Worm (Caenorhabditis elegans) whole organism, mixed stage, embryonic: ENCODE results near the gene arle-14.

Experiments
- M03D4.4 ChIP-seq: sonication (generic microtip); optimal IDR thresholded peaks from 2 replicates; lab custom pipeline; 2017; ENCODE audit warnings: mild to moderate bottlenecking, missing genetic modification characterization, missing compliant biosample characterization
- bed-3 ChIP-seq: fragments of 200-800 bp; sonication (Bioruptor generic); optimal IDR thresholded peaks from 3 replicates; lab custom pipeline; 2018; ENCODE audit warnings: mild to moderate bottlenecking, missing genetic modification characterization, moderate library complexity, missing compliant biosample characterization
- blmp-1 ChIP-seq: fragments of 150-350 bp; optimal IDR thresholded peaks from 2 replicates; lab custom pipeline; 2014; ENCODE audit warnings: missing biosample characterization, missing genetic modification characterization
- ceh-39 ChIP-seq: fragments of 150-350 bp; optimal IDR thresholded peaks from 2 replicates; lab custom pipeline; 2014; ENCODE audit warnings: missing biosample characterization, missing genetic modification characterization
- ceh-43 ChIP-seq: fragments of 200-800 bp; sonication (Bioruptor generic); optimal IDR thresholded peaks from 2 replicates; lab custom pipeline; 2018; ENCODE audit warnings: mild to moderate bottlenecking, missing genetic modification characterization, moderate library complexity, missing compliant biosample characterization
- ceh-83 ChIP-seq: fragments of 200-800 bp; sonication (Bioruptor generic); optimal IDR thresholded peaks from 2 replicates; lab custom pipeline; 2018; ENCODE audit warnings: mild to moderate bottlenecking, missing genetic modification characterization, missing compliant biosample characterization
- ces-1 ChIP-seq: fragments of 150-350 bp; optimal IDR thresholded peaks from 2 replicates; lab custom pipeline; 2014; ENCODE audit warnings: missing biosample characterization, missing genetic modification reagents, missing genetic modification characterization
- cnd-1 ChIP-seq: fragments of 200-800 bp; sonication (Bioruptor generic); optimal IDR thresholded peaks from 2 replicates; lab custom pipeline; 2018; ENCODE audit warnings: mild to moderate bottlenecking, missing genetic modification characterization, missing compliant biosample characterization
- drap-1 ChIP-seq: fragments of 200-800 bp; sonication (Bioruptor generic); optimal IDR thresholded peaks from 3 replicates; lab custom pipeline; 2018; ENCODE audit warnings: mild to moderate bottlenecking, missing genetic modification characterization, missing compliant biosample characterization
- elt-3 ChIP-seq: fragments of 150-350 bp; optimal IDR thresholded peaks from 2 replicates; lab custom pipeline; 2014; ENCODE audit warnings: missing biosample characterization, missing genetic modification characterization
- flh-1 ChIP-seq: fragments of 200-800 bp; sonication (Bioruptor generic); optimal IDR thresholded peaks from 2 replicates; lab custom pipeline; 2018; ENCODE audit warnings: mild to moderate bottlenecking, missing genetic modification characterization, moderate library complexity, missing compliant biosample characterization
- ham-2 ChIP-seq: fragments of 200-800 bp; sonication (Bioruptor generic); optimal IDR thresholded peaks from 2 replicates; lab custom pipeline; 2018; ENCODE audit warnings: mild to moderate bottlenecking, missing genetic modification characterization, missing compliant biosample characterization
- hlh-1 ChIP-seq: fragments of 150-350 bp; optimal IDR thresholded peaks from 2 replicates; lab custom pipeline; 2014; ENCODE audit warnings: missing biosample characterization, missing genetic modification reagents, missing genetic modification characterization
- lin-13 ChIP-seq: fragments of 150-350 bp; optimal IDR thresholded peaks from 2 replicates; lab custom pipeline; 2014; ENCODE audit warnings: missing biosample characterization, missing genetic modification characterization
- lin-32 ChIP-seq: fragments of 200-800 bp; sonication (Bioruptor generic); optimal IDR thresholded peaks from 2 replicates; lab custom pipeline; 2018; ENCODE audit warnings: mild to moderate bottlenecking, missing genetic modification characterization, missing compliant biosample characterization
- lsy-2 ChIP-seq: fragments of 150-350 bp; optimal IDR thresholded peaks from 2 replicates; lab custom pipeline; 2014; ENCODE audit warnings: missing biosample characterization, missing genetic modification characterization
- mab-5 ChIP-seq: fragments of 150-350 bp; optimal IDR thresholded peaks from 2 replicates; lab custom pipeline; 2014; ENCODE audit warnings: missing biosample characterization, missing genetic modification characterization
- mep-1 ChIP-seq: fragments of 150-350 bp; optimal IDR thresholded peaks from 2 replicates; lab custom pipeline; 2017; ENCODE audit warnings: missing biosample characterization, missing genetic modification reagents, missing genetic modification characterization, inconsistent platforms
- mls-2 ChIP-seq: sonication (generic microtip); optimal IDR thresholded peaks from 2 replicates; lab custom pipeline; 2016; ENCODE audit warnings: mild to moderate bottlenecking, missing genetic modification characterization, moderate library complexity, missing compliant biosample characterization
- nhr-12 ChIP-seq: fragments of 150-350 bp; optimal IDR thresholded peaks from 2 replicates; lab custom pipeline; 2014; ENCODE audit warnings: missing biosample characterization, missing genetic modification characterization
- nhr-2 ChIP-seq: fragments of 150-350 bp; optimal IDR thresholded peaks from 2 replicates; lab custom pipeline; 2014; ENCODE audit warnings: missing biosample characterization, missing genetic modification characterization
- nhr-237 ChIP-seq: fragments of 150-350 bp; optimal IDR thresholded peaks from 2 replicates; lab custom pipeline; 2014; ENCODE audit warnings: missing biosample characterization, missing genetic modification characterization
- nhr-76 ChIP-seq: sonication (generic microtip); optimal IDR thresholded peaks from 2 replicates; lab custom pipeline; 2017; ENCODE audit warnings: missing biosample characterization, missing genetic modification characterization
- pha-4 ChIP-seq: fragments of 150-350 bp; optimal IDR thresholded peaks from 2 replicates; lab custom pipeline; 2018; ENCODE audit warnings: missing biosample characterization, missing genetic modification reagents, missing genetic modification characterization
- sem-2 ChIP-seq: fragments of 200-800 bp; sonication (Bioruptor generic); optimal IDR thresholded peaks from 2 replicates; lab custom pipeline; 2018; ENCODE audit warnings: mild to moderate bottlenecking, missing genetic modification characterization, missing compliant biosample characterization
- snpc-4 ChIP-seq: fragments of 150-350 bp; optimal IDR thresholded peaks from 2 replicates; lab custom pipeline; 2014; ENCODE audit warnings: missing biosample characterization, missing genetic modification characterization
- tbx-8 ChIP-seq: fragments of 200-800 bp; sonication (Bioruptor generic); optimal IDR thresholded peaks from 2 replicates; lab custom pipeline; 2018; ENCODE audit warnings: mild to moderate bottlenecking, missing genetic modification characterization, moderate library complexity, missing compliant biosample characterization
- unc-120 ChIP-seq: sonication (generic microtip); optimal IDR thresholded peaks from 2 replicates; lab custom pipeline; 2017; ENCODE audit warnings: missing genetic modification characterization, missing compliant biosample characterization; ENCODE audit not compliant: poor library complexity, severe bottlenecking
- unc-39 ChIP-seq: fragments of 150-350 bp; optimal IDR thresholded peaks from 2 replicates; lab custom pipeline; 2014; ENCODE audit warnings: missing biosample characterization, missing genetic modification characterization
- unc-62 ChIP-seq: fragments of 150-350 bp; optimal IDR thresholded peaks from 2 replicates; lab custom pipeline; 2014; ENCODE audit warnings: missing biosample characterization, missing genetic modification reagents, missing genetic modification characterization
- zip-8 ChIP-seq: fragments of 150-350 bp; optimal IDR thresholded peaks from 2 replicates; lab custom pipeline; 2014; ENCODE audit warnings: missing biosample characterization, missing genetic modification characterization
- ztf-11 ChIP-seq: fragments of 150-350 bp; optimal IDR thresholded peaks from 2 replicates; lab custom pipeline; 2014; ENCODE audit warnings: missing biosample characterization, missing genetic modification characterization

Gene arle-14

DNA sequence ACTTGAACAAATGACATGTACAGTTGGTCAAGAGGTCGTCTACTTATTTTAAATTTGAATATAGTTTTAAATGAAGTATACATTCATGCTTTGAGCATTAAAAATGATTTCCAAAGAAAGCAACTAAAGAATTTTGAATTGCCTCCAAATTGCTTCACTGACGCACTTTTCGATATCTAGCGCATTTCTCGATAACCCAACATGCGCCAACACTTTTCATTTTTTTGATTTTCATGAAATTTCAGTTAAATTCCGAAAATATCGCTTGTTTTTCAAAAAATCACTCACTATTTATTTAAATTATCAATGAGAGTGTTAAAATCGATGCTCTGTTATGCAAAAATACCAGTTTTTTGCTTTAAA, 27.1 kb downstream of the arle-14 start:
- TF ChIP-seq zip-8 (no peak), pha-4 (tag; lab: Kevin White, UChicago) (no peak), blmp-1 (no peak), mep-1 (no peak), tbx-8 (GFP tag; lab: Kevin White, UChicago) (no peak), bed-3 (no peak), sem-2 (GFP tag; lab: Kevin White, UChicago) (no peak), nhr-76 (tag; lab: Kevin White, UChicago) (no peak), drap-1 (no peak), snpc-4 (no peak), nhr-12 (tag; lab: Kevin White, UChicago) (no peak), ham-2 (GFP tag; lab: Kevin White, UChicago) (no peak), unc-39 (tag; lab: Kevin White, UChicago) (no peak), lin-13 (no peak), unc-120 (tag; lab: Kevin White, UChicago) (no peak), unc-62 (GFP tag; lab: Kevin White, UChicago) (no peak)

DNA sequence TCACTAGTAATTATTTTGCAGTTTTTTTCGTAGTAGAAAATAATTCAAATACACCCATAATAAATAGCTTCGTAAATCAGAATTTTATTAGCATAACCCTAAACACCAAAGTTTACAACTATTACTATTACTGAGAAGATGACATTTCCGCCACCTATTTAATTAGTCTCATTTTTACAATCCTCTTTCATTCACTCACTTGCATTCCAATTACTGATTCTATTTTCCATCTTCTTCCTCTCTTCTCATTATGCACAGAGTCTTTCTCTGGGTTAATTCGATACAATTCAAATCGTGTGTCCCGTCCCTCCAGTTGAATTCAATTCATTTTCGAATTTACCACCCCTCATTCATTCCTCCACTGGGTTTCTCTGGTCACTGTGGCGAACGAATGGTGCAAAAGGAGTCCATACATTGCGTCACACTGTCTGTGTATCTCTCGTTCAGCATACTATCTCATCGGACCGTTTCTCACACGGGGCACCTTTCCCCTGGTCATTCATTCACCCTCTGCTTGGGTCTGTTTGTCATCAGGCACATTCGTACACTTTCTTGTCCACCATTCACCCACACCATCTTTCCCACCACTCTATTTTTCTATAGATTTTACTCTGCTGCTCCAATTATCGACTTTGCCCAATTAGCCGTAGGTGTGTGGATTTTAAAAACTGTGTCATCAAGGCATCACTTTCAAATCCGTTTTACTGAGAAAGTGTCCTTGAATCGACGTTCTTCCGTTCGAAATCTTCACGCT, 27.7 kb downstream of the arle-14 start:
- TF ChIP-seq unc-62 (GFP tag; lab: Kevin White, UChicago) (no peak), cnd-1 (tag; lab: Kevin White, UChicago) (peak; percentile 37), tbx-8 (GFP tag; lab: Kevin White, UChicago) (no peak), nhr-2 (tag; lab: Kevin White, UChicago) (peak; percentile 59), M03D4.4 (tag; lab: Kevin White, UChicago) (peak; percentile 15), hlh-1 (tag; lab: Kevin White, UChicago) (peak; percentile 15), snpc-4 (no peak), ztf-11 (peak; percentile 0), flh-1 (no peak), zip-8 (peak; percentile 41), ces-1 (GFP tag; lab: Kevin White, UChicago) (peak; percentile 99), lin-32 (GFP tag; lab: Kevin White, UChicago) (peak; percentile 73), ham-2 (GFP tag; lab: Kevin White, UChicago) (no peak)

DNA sequence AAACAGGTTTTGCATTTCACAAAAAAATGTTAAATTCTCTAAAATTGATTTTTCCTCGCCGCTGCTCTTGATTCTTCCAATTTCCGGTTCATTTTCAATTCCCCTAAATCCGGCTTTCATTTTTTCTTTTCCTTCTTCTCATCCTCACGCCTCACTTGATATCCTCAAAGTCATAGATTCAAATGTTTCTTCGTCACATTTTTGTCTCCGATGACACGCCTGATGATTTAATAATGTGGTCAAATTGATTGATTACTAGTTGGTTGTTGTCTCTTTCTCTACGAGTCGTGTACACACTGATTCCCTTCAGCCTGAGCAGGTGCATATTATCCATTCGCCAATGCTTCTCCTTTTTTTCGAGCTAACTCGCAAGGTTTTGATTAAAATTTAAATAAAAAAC, 28.8 kb downstream of the arle-14 start:
- TF ChIP-seq M03D4.4 (tag; lab: Kevin White, UChicago): no peak
- peak; percentile 45 for TF ChIP-seq ces-1 (GFP tag; lab: Kevin White, UChicago)
- TF ChIP-seq lin-32 (GFP tag; lab: Kevin White, UChicago): no peak
- no peak for TF ChIP-seq drap-1
- no peak for TF ChIP-seq nhr-12 (tag; lab: Kevin White, UChicago)
- peak; percentile 75 for TF ChIP-seq unc-62 (GFP tag; lab: Kevin White, UChicago)

DNA sequence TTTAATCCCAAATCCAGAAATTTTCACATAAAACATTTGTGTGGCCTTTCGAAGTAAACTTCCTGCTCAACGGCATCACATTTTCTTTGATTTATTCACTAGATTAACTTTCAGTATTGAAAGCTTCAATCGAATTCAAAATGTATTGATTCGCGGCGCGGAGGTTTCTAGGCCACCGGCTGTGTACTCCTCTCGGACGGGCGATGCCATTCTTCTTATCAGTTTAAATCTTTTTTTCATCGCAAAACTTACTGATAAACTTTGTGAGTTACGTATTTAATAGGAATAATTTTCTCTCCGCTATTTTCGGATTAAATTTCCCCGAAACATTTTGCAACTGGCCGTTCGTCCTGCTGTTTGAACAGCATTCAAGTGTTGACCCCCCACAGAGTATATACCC, 29.2 kb downstream of the arle-14 start:
- TF ChIP-seq lsy-2 (tag; lab: Kevin White, UChicago): no peak
- TF ChIP-seq unc-39 (tag; lab: Kevin White, UChicago): no peak
- TF ChIP-seq ces-1 (GFP tag; lab: Kevin White, UChicago): peak; percentile 38
- peak; percentile 24 for TF ChIP-seq mep-1

DNA sequence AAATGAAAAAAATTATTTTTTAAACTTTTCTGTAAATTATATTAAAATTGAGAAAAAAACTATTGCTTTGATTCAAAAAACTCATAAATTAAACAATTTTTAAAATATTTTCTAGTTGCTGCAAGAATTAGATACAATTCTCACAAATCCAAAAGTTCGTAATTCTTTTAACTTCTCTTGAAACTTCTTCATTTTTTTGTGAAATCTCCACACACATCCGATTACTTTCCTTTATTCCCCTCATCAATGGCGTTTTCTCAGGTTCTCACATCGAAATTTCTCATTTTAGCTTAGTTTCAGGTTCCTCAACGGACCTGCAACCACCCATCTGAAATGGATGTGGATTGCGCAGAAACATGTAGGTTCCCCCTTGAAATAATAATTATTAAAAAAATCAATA, 29.8 kb downstream of the arle-14 start, which contains the start of gene wrm-1:
wrm-1 (plus strand) TSS at position 301 of the 400 bp plus-strand sequence.
- no peak for TF ChIP-seq tbx-8 (GFP tag; lab: Kevin White, UChicago)
- TF ChIP-seq ceh-39 (tag; lab: Kevin White, UChicago): no peak
- TF ChIP-seq ham-2 (GFP tag; lab: Kevin White, UChicago): no peak

DNA sequence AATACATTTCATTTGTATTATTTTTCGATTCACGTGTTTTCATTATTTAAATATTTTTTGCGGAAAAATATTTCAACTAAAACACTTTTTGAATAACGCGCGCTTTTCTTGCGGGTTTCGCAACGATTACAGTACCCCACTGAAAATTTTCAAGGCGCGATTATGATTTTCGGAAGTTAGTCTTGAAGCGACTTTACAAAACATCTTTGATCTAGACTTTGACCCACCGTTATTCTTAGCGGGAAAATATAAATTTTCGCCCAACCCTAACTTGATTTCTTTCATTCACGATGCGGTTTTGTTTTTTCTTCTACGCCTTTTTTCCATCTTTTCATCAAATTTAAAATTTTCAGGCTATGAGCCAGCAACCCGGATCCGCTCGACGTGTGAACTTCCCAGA, 35.1 kb downstream of the arle-14 start, which contains the start of gene egg-1:
egg-1 (plus strand) TSS at position 354 of the 400 bp plus-strand sequence.
- TF ChIP-seq elt-3 (tag; lab: Kevin White, UChicago) (no peak), ceh-83 (no peak), M03D4.4 (tag; lab: Kevin White, UChicago) (no peak), lin-13 (no peak), mls-2 (tag; lab: Kevin White, UChicago) (no peak), bed-3 (no peak), nhr-237 (tag; lab: Kevin White, UChicago) (no peak), ceh-43 (no peak), mab-5 (tag; lab: Kevin White, UChicago) (no peak), nhr-2 (tag; lab: Kevin White, UChicago) (no peak), pha-4 (tag; lab: Kevin White, UChicago) (no peak), ztf-11 (no peak), nhr-12 (tag; lab: Kevin White, UChicago) (no peak), mep-1 (no peak), ces-1 (GFP tag; lab: Kevin White, UChicago) (no peak), blmp-1 (no peak), flh-1 (no peak), zip-8 (no peak), ham-2 (GFP tag; lab: Kevin White, UChicago) (no peak), sem-2 (GFP tag; lab: Kevin White, UChicago) (no peak)
